Fruit fly (Drosophila melanogaster) whole organism, embryonic: ENCODE measurements around the gene Vsx1.

Experiments
- Ada2b ChIP-seq: fragments of 200-800 bp; sonication (Bioruptor generic); IDR thresholded peaks from 2 replicates; pipeline ENCODE4 v1.3.6; 2022; ENCODE audit warnings: missing biosample characterization, missing genetic modification characterization
- BEAF-32 ChIP-seq: fragments of 200-800 bp; sonication (Bioruptor generic); optimal IDR thresholded peaks from 3 replicates; lab custom pipeline; 2017; ENCODE audit warnings: missing biosample characterization, missing genetic modification characterization, mild to moderate bottlenecking, moderate library complexity, missing genetic modification reagents
- BtbVII ChIP-seq: fragments of 200-800 bp; sonication (Bioruptor generic); optimal IDR thresholded peaks from 3 replicates; lab custom pipeline; 2017; ENCODE audit warnings: missing biosample characterization, mild to moderate bottlenecking, missing genetic modification characterization
- CG11085 ChIP-seq: fragments of 200-800 bp; sonication (Bioruptor generic); IDR thresholded peaks from 2 replicates; pipeline ENCODE4 v1.3.6; 2022; ENCODE audit warnings: missing biosample characterization, missing genetic modification characterization
- CG11247 ChIP-seq: fragments of 200-800 bp; sonication (Bioruptor generic); IDR thresholded peaks from 2 replicates; pipeline ENCODE4 v1.3.6; 2022; ENCODE audit warnings: missing biosample characterization, missing genetic modification characterization
- CG11723 ChIP-seq: fragments of 200-800 bp; sonication (Bioruptor generic); optimal IDR thresholded peaks from 2 replicates; lab custom pipeline; 2017; ENCODE audit warnings: missing biosample characterization, mild to moderate bottlenecking, missing genetic modification characterization
- CG12219 ChIP-seq: fragments of 200-800 bp; sonication (Bioruptor generic); optimal IDR thresholded peaks from 3 replicates; lab custom pipeline; 2018; ENCODE audit warnings: missing biosample characterization, mild to moderate bottlenecking, missing genetic modification characterization
- CG13894 ChIP-seq: fragments of 200-800 bp; sonication (Bioruptor generic); optimal IDR thresholded peaks from 3 replicates; lab custom pipeline; 2018; ENCODE audit warnings: missing biosample characterization, mild to moderate bottlenecking, missing genetic modification characterization, moderate library complexity
- CG14965 ChIP-seq: fragments of 200-800 bp; sonication (Bioruptor generic); optimal IDR thresholded peaks from 2 replicates; lab custom pipeline; 2016; ENCODE audit warnings: missing biosample characterization, missing genetic modification characterization, borderline replicate concordance
- CG1529 ChIP-seq: fragments of 200-800 bp; sonication (Bioruptor generic); optimal IDR thresholded peaks from 3 replicates; lab custom pipeline; 2018; ENCODE audit warnings: missing biosample characterization, missing genetic modification characterization
- CG15696 ChIP-seq: fragments of 200-800 bp; sonication (Bioruptor generic); optimal IDR thresholded peaks from 2 replicates; lab custom pipeline; 2019; ENCODE audit warnings: missing biosample characterization, mild to moderate bottlenecking, missing genetic modification characterization, moderate library complexity
- CG17186 ChIP-seq: fragments of 200-800 bp; sonication (Bioruptor generic); optimal IDR thresholded peaks from 3 replicates; lab custom pipeline; 2017; ENCODE audit warnings: missing biosample characterization, missing genetic modification reagents, missing genetic modification characterization
- CG2116 ChIP-seq: fragments of 200-800 bp; sonication (Bioruptor generic); optimal IDR thresholded peaks from 3 replicates; lab custom pipeline; 2018; ENCODE audit warnings: missing biosample characterization, mild to moderate bottlenecking, missing genetic modification characterization
- CG31441 ChIP-seq: fragments of 200-800 bp; sonication (Bioruptor generic); IDR thresholded peaks from 2 replicates; pipeline ENCODE4 v1.3.6; 2022; ENCODE audit warnings: missing biosample characterization, missing genetic modification characterization
- CG32767 ChIP-seq: fragments of 200-800 bp; sonication (Bioruptor generic); IDR thresholded peaks from 2 replicates; pipeline ENCODE4 v1.3.6; 2022; ENCODE audit warnings: missing biosample characterization, missing genetic modification characterization
- CG33213 ChIP-seq: fragments of 200-800 bp; sonication (Bioruptor generic); optimal IDR thresholded peaks from 3 replicates; lab custom pipeline; 2016; ENCODE audit warnings: missing biosample characterization, missing genetic modification characterization
- CG34422 ChIP-seq: fragments of 200-800 bp; sonication (Bioruptor generic); IDR thresholded peaks from 3 replicates; pipeline ENCODE4 v1.3.6; 2022; ENCODE audit warnings: missing biosample characterization, missing genetic modification characterization
- CG4360 ChIP-seq: fragments of 200-800 bp; sonication (Bioruptor generic); IDR thresholded peaks from 2 replicates; pipeline ENCODE4 v1.3.6; 2022; ENCODE audit warnings: missing biosample characterization, missing genetic modification characterization
- CG6791 ChIP-seq: fragments of 200-800 bp; sonication (Bioruptor generic); IDR thresholded peaks from 3 replicates; pipeline ENCODE4 v1.3.6; 2022; ENCODE audit warnings: missing biosample characterization, missing genetic modification characterization; ENCODE audit not compliant: partially characterized antibody
- CG6854 ChIP-seq: fragments of 200-800 bp; sonication (Bioruptor generic); optimal IDR thresholded peaks from 3 replicates; lab custom pipeline; 2017; ENCODE audit warnings: missing biosample characterization, mild to moderate bottlenecking, missing genetic modification characterization
- CG9215 ChIP-seq: fragments of 200-800 bp; sonication (Bioruptor generic); IDR thresholded peaks from 2 replicates; pipeline ENCODE4 v1.3.6; 2022; ENCODE audit warnings: missing biosample characterization, missing genetic modification characterization
- CG9876 ChIP-seq: fragments of 200-800 bp; sonication (Bioruptor generic); optimal IDR thresholded peaks from 2 replicates; lab custom pipeline; 2016; ENCODE audit warnings: missing biosample characterization, missing genetic modification characterization
- Camta ChIP-seq: fragments of 200-800 bp; sonication (Bioruptor generic); optimal IDR thresholded peaks from 2 replicates; lab custom pipeline; 2016; ENCODE audit warnings: missing biosample characterization, missing genetic modification characterization
- CrebB ChIP-seq: fragments of 200-800 bp; sonication (Bioruptor generic); optimal IDR thresholded peaks from 3 replicates; lab custom pipeline; 2018; ENCODE audit warnings: missing biosample characterization, mild to moderate bottlenecking, missing genetic modification characterization
- Gsc ChIP-seq: fragments of 200-800 bp; sonication (Bioruptor generic); IDR thresholded peaks from 2 replicates; pipeline ENCODE4 v1.3.6; 2022; ENCODE audit warnings: missing biosample characterization, missing genetic modification characterization
- HmgZ ChIP-seq: fragments of 200-800 bp; sonication (Bioruptor generic); optimal IDR thresholded peaks from 2 replicates; lab custom pipeline; 2018; ENCODE audit warnings: missing biosample characterization, mild to moderate bottlenecking, missing genetic modification characterization
- Max ChIP-seq: fragments of 200-800 bp; sonication (Bioruptor generic); optimal IDR thresholded peaks from 2 replicates; lab custom pipeline; 2016; ENCODE audit warnings: missing biosample characterization, mild to moderate bottlenecking, missing genetic modification characterization
- NfI ChIP-seq: fragments of 200-800 bp; sonication (Bioruptor generic); optimal IDR thresholded peaks from 3 replicates; lab custom pipeline; 2018; ENCODE audit warnings: missing biosample characterization, mild to moderate bottlenecking, missing genetic modification characterization, moderate library complexity
- Opbp ChIP-seq: fragments of 200-800 bp; sonication (Bioruptor generic); IDR thresholded peaks from 3 replicates; pipeline ENCODE4 v1.3.6; 2022; ENCODE audit warnings: missing biosample characterization, missing genetic modification characterization; ENCODE audit not compliant: partially characterized antibody
- Sin3A ChIP-seq: fragments of >200 bp; optimal IDR thresholded peaks from 2 replicates; lab custom pipeline; 2018
- TFAM ChIP-seq: fragments of 200-800 bp; sonication (Bioruptor generic); optimal IDR thresholded peaks from 2 replicates; lab custom pipeline; 2017; ENCODE audit warnings: missing biosample characterization, missing genetic modification characterization, inconsistent platforms
- Xbp1 ChIP-seq: fragments of 200-800 bp; sonication (Bioruptor generic); optimal IDR thresholded peaks from 3 replicates; lab custom pipeline; 2016; ENCODE audit warnings: missing biosample characterization, mild to moderate bottlenecking, missing genetic modification characterization
- Xrp1 ChIP-seq: fragments of 200-800 bp; sonication (Bioruptor generic); IDR thresholded peaks from 2 replicates; pipeline ENCODE4 v1.3.6; 2022; ENCODE audit warnings: missing biosample characterization, missing genetic modification characterization
- ase ChIP-seq: fragments of 200-800 bp; sonication (Bioruptor generic); IDR thresholded peaks from 3 replicates; pipeline ENCODE4 v1.3.6; 2022; ENCODE audit warnings: missing biosample characterization, missing genetic modification characterization
- cad ChIP-seq: fragments of >200 bp; optimal IDR thresholded peaks from 2 replicates; lab custom pipeline; 2017; ENCODE audit warnings: missing biosample characterization, missing genetic modification characterization
- cg ChIP-seq: fragments of 200-800 bp; sonication (Bioruptor generic); optimal IDR thresholded peaks from 3 replicates; lab custom pipeline; 2019; ENCODE audit warnings: missing biosample characterization, mild to moderate bottlenecking, missing genetic modification characterization, moderate library complexity
- chinmo ChIP-seq: fragments of 200-800 bp; sonication (Bioruptor generic); IDR thresholded peaks from 4 replicates; pipeline ENCODE4 v1.3.6; 2022; ENCODE audit warnings: missing biosample characterization, missing genetic modification characterization; ENCODE audit not compliant: partially characterized antibody
- corto ChIP-seq: fragments of 200-800 bp; sonication (Bioruptor generic); optimal IDR thresholded peaks from 2 replicates; lab custom pipeline; 2016; ENCODE audit warnings: missing biosample characterization, mild to moderate bottlenecking, missing genetic modification characterization, moderate library complexity
- emc ChIP-seq: fragments of 200-800 bp; sonication (Bioruptor generic); optimal IDR thresholded peaks from 2 replicates; lab custom pipeline; 2016; ENCODE audit warnings: missing biosample characterization, missing genetic modification characterization
- eyg ChIP-seq: fragments of 200-800 bp; sonication (Bioruptor generic); optimal IDR thresholded peaks from 3 replicates; lab custom pipeline; 2016; ENCODE audit warnings: missing biosample characterization, missing genetic modification characterization
- gce ChIP-seq: fragments of 200-800 bp; sonication (Bioruptor generic); IDR thresholded peaks from 3 replicates; pipeline ENCODE4 v1.3.6; 2022; ENCODE audit warnings: missing biosample characterization, missing genetic modification characterization
- gsb ChIP-seq: fragments of 200-800 bp; sonication (Bioruptor generic); IDR thresholded peaks from 2 replicates; pipeline ENCODE4 v1.3.6; 2022; ENCODE audit warnings: missing biosample characterization, missing genetic modification characterization
- jing ChIP-seq: fragments of 200-800 bp; sonication (Bioruptor generic); optimal IDR thresholded peaks from 2 replicates; lab custom pipeline; 2018; ENCODE audit warnings: missing biosample characterization, mild to moderate bottlenecking, missing genetic modification characterization
- kah ChIP-seq: fragments of 200-800 bp; sonication (Bioruptor generic); optimal IDR thresholded peaks from 2 replicates; lab custom pipeline; 2018; ENCODE audit warnings: missing biosample characterization, mild to moderate bottlenecking, missing genetic modification characterization
- knrl ChIP-seq: fragments of 200-800 bp; sonication (Bioruptor generic); IDR thresholded peaks from 3 replicates; pipeline ENCODE4 v1.3.6; 2022; ENCODE audit warnings: missing biosample characterization, missing genetic modification characterization; ENCODE audit not compliant: partially characterized antibody
- row ChIP-seq: fragments of 200-800 bp; sonication (Bioruptor generic); IDR thresholded peaks from 3 replicates; pipeline ENCODE4 v1.3.6; 2022; ENCODE audit warnings: missing biosample characterization, missing genetic modification characterization
- run ChIP-seq: fragments of 200-800 bp; sonication (Bioruptor generic); optimal IDR thresholded peaks from 3 replicates; lab custom pipeline; 2018; ENCODE audit warnings: missing biosample characterization, mild to moderate bottlenecking, missing genetic modification characterization
- sd ChIP-seq: fragments of 200-800 bp; sonication (Bioruptor generic); optimal IDR thresholded peaks from 3 replicates; lab custom pipeline; 2018; ENCODE audit warnings: missing biosample characterization, mild to moderate bottlenecking, missing genetic modification characterization, moderate library complexity
- twi ChIP-seq: fragments of 200-800 bp; optimal IDR thresholded peaks from 2 replicates; lab custom pipeline; 2019; ENCODE audit warnings: missing biosample characterization, mild to moderate bottlenecking, missing genetic modification characterization, moderate library complexity
- wek ChIP-seq: fragments of 200-800 bp; sonication (Bioruptor generic); optimal IDR thresholded peaks from 3 replicates; lab custom pipeline; 2018; ENCODE audit warnings: missing biosample characterization, mild to moderate bottlenecking, missing genetic modification characterization, moderate library complexity

The Vsx1 gene

dm6 chrX:5648437-5648959 is 54.4 kb downstream of the Vsx1 start, which contains the start of gene OtopLa (continued):
- TF ChIP-seq chinmo (GFP tag; lab: Robert Waterston, UW) (0 out of 4 replicates have a peak, but pooled peaks have one; percentile 9), BEAF-32 (no peak), Ada2b (peak; percentile 88), Gsc (peak; percentile 60), twi (tag; lab: Kevin White, UChicago) (no peak), jing (peak; percentile 52), Xrp1 (GFP tag; lab: Robert Waterston, UW) (peak; percentile 92), CG33213 (GFP tag; lab: Kevin White, UChicago) (peak; percentile 65), CG6791 (GFP tag; lab: Robert Waterston, UW) (no peak), emc (GFP tag; lab: Kevin White, UChicago) (peak; percentile 18), cad (GFP tag; lab: Kevin White, UChicago) (no peak), CG4360 (GFP tag; lab: Robert Waterston, UW) (peak; percentile 72), sd (tag; lab: Kevin White, UChicago) (peak; percentile 46), corto (peak; percentile 4), CG32767 (peak; percentile 87), row (GFP tag; lab: Robert Waterston, UW) (peak; percentile 84), BtbVII (peak; percentile 72), ase (GFP tag; lab: Robert Waterston, UW) (peak; percentile 82), CG31441 (GFP tag; lab: Robert Waterston, UW) (peak; percentile 90), CG34422 (GFP tag; lab: Robert Waterston, UW) (peak; percentile 88), run (tag; lab: Kevin White, UChicago) (peak; percentile 56), cg (no peak), CG14965 (peak; percentile 45), CG9215 (GFP tag; lab: Robert Waterston, UW) (peak; percentile 68), TFAM (GFP tag; lab: Kevin White, UChicago) (peak; percentile 32), CG11723 (GFP tag; lab: Kevin White, UChicago) (peak; percentile 60), Sin3A (lab: Kevin White, UChicago) (no peak), CG9876 (GFP tag; lab: Kevin White, UChicago) (peak; percentile 18), gce (GFP tag; lab: Robert Waterston, UW) (peak; percentile 64; the same call in 2 of the 3 replicates), CG1529 (GFP tag; lab: Kevin White, UChicago) (peak; percentile 78), CG2116 (GFP tag; lab: Kevin White, UChicago) (peak; percentile 27), CG17186 (GFP tag; lab: Kevin White, UChicago) (peak; percentile 24), NfI (GFP tag; lab: Kevin White, UChicago) (peak; percentile 81), Opbp (GFP tag; lab: Robert Waterston, UW) (no peak), CG13894 (peak; percentile 54), HmgZ (tag; lab: Kevin White, UChicago) (peak; percentile 70), gsb (GFP tag; lab: Robert Waterston, UW) (peak; percentile 48; the same call in 1 of the 2 replicates), Xbp1 (peak; percentile 87), CG6854 (GFP tag; lab: Kevin White, UChicago) (peak; percentile 67), knrl (no peak), CrebB (tag; lab: Kevin White, UChicago) (peak; percentile 57), Max (GFP tag; lab: Kevin White, UChicago) (peak; percentile 62), wek (GFP tag; lab: Kevin White, UChicago) (peak; percentile 58), Camta (GFP tag; lab: Kevin White, UChicago) (peak; percentile 85), CG11085 (peak; percentile 37; the same call in 1 of the 2 replicates), CG15696 (peak; percentile 53), kah (GFP tag; lab: Kevin White, UChicago) (peak; percentile 66), eyg (peak; percentile 78), CG12219 (GFP tag; lab: Kevin White, UChicago) (peak; percentile 76), CG11247 (GFP tag; lab: Robert Waterston, UW) (peak; percentile 78)
